Worm (Caenorhabditis elegans) whole organism, mixed stage, embryonic: ENCODE data around the gene drh-1.

ENCODE experiments used
- nhr-12 ChIP-seq: fragments of 150-350 bp; optimal IDR thresholded peaks from 2 replicates; lab custom pipeline; 2014; ENCODE audit warnings: missing biosample characterization, missing genetic modification characterization
- nhr-76 ChIP-seq: sonication (generic microtip); optimal IDR thresholded peaks from 2 replicates; lab custom pipeline; 2017; ENCODE audit warnings: missing biosample characterization, missing genetic modification characterization
- snpc-4 ChIP-seq: fragments of 150-350 bp; optimal IDR thresholded peaks from 2 replicates; lab custom pipeline; 2014; ENCODE audit warnings: missing biosample characterization, missing genetic modification characterization
- unc-62 ChIP-seq: fragments of 150-350 bp; optimal IDR thresholded peaks from 2 replicates; lab custom pipeline; 2014; ENCODE audit warnings: missing biosample characterization, missing genetic modification reagents, missing genetic modification characterization

DNA sequence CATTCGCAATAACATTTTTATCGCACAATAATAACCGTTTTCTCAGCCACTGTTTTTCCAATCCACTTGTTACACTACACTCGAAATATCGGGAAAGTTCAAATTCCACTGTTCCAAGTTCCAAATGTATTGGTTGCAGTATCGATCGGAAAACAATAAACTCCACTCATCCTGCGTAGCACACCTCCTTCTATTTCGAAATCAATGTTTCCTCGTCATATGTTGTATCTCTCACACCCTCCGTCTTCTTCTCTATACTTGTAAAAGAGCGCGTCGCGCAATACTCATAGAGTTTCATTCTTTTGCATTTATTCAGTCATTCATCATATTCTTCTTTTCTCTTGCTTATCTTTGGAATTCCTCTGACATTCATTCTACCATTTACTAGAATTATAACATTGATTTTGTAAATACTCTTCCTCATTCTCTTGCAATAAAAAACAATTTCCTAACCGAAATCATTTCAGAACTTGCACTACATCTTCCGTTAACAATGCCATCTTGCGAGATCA is 11.9 kb downstream of the drh-1 start, which contains the start of gene sup-36:
- TF ChIP-seq unc-62 (GFP tag; lab: Kevin White, UChicago), result no peak
- no peak for TF ChIP-seq nhr-76 (tag; lab: Kevin White, UChicago)
- TF ChIP-seq snpc-4 (tag; lab: Kevin White, UChicago), result no peak
- no peak for TF ChIP-seq nhr-12 (tag; lab: Kevin White, UChicago)
